Worm (Caenorhabditis elegans): ENCODE measurements around the gene madf-5.

Gene madf-5

DNA sequence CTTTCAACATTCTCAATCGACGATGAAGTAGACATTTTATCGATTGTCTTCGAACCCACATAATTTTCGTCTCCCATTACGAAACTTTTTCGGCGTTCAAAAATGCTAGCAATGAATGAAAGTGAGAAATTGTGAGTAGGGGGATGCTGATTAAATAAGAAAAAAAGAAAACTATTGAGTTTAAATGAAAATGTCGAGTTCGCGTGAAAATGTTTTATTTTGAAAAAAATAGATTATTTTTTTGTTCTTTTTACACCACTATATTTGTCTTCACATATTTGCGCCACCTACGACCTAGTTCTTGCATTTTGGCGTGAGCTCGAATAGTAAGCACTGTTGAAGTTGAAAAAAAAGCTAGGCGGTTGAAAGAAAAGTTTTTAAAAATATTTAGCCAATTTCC is 8.8 kb downstream of the madf-5 start, which contains the start of gene C01G12.3:
Gene C01G12.3 (minus strand): TSS at position 101 of the 400 bp plus-strand sequence.
- no peak for TF ChIP-seq ceh-27 (GFP tag; optimal IDR thresholded peaks at IDR 0.05)
- no peak for TF ChIP-seq snpc-1.1 (tag; optimal IDR thresholded peaks at IDR 0.05; ENCODE audit: insufficient read depth)
- TF ChIP-seq C17E4.6 (GFP tag; IDR thresholded peaks at IDR 0.05): no peak
- TF ChIP-seq lsl-1 (GFP tag; optimal IDR thresholded peaks at IDR 0.05): no peak
- no peak for TF ChIP-seq hmg-20 (GFP tag; IDR thresholded peaks at IDR 0.05)
- no peak for TF ChIP-seq F57A8.1 (GFP tag; optimal IDR thresholded peaks at IDR 0.05)
- no peak for TF ChIP-seq atf-7 (tag; optimal IDR thresholded peaks at IDR 0.05)
- no peak for TF ChIP-seq ztf-26 (tag; optimal IDR thresholded peaks at IDR 0.05)
- TF ChIP-seq dpl-1 (GFP tag; optimal IDR thresholded peaks at IDR 0.05): no peak

DNA sequence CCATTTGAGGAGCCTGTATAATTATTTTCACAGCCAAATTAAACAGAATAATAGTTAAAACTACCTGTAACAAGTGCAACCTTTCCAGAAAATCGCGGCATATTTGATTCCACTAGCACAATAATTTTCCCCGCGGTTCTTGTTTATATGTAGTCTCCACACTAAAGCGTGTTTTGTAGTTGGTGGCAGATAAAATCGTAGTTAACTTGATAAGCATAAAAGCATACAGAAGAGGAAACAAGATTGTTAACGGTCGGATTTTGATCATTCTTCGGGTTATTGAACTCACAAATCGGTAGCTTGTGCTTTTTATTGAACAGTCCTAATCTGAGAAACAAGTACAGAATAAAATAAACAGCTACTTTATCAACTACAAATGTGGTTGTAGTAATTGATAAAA is 14.0 kb downstream of the madf-5 start, which contains the start of gene C01G12.5:
Gene C01G12.5 (minus strand): TSS at position 101 of the 400 bp plus-strand sequence.
- TF ChIP-seq ceh-91 (GFP tag; IDR thresholded peaks at IDR 0.05): no peak
- no peak for TF ChIP-seq aptf-2 (GFP tag; conservative IDR thresholded peaks at IDR 0.05)
- TF ChIP-seq ztf-22 (GFP tag; optimal IDR thresholded peaks at IDR 0.05): no peak
- TF ChIP-seq ceh-27 (GFP tag; optimal IDR thresholded peaks at IDR 0.05): no peak
- TF ChIP-seq nfyb-1 (GFP tag; IDR thresholded peaks at IDR 0.05): no peak
- TF ChIP-seq F37B4.10 (GFP tag; IDR thresholded peaks at IDR 0.05): no peak
- no peak for TF ChIP-seq sdz-38 (tag; optimal IDR thresholded peaks at IDR 0.05)

DNA sequence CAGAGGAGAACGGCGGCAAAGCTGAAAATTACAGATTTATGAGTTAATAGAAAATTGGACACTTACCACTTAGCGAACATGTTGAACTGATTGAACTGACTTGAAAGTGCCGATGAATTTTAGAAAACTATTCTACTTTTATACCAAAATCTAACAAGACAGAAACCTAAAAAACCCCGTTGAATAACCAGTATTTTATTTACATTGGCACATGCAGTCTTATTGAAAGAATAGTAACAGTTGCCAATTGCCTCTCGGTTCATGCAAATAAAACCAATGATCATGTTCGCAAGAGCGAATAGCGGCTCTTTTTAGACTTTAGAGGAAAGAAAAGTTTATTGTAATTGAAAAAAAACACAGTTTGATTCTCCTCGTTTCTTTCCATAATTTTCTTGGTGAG is 14.7 kb downstream of the madf-5 start, which contains the start of gene nspb-10:
Gene nspb-10 (minus strand): TSS at position 101 of the 400 bp plus-strand sequence.
- no peak for TF ChIP-seq nhr-80 (tag; optimal IDR thresholded peaks at IDR 0.05)
- no peak for TF ChIP-seq lin-40 (tag; optimal IDR thresholded peaks at IDR 0.05)
- no peak for TF ChIP-seq madf-6 (GFP tag; IDR thresholded peaks at IDR 0.05)
- TF ChIP-seq chd-7 (tag; optimal IDR thresholded peaks at IDR 0.05): no peak
- no peak for TF ChIP-seq lin-26 (GFP tag; IDR thresholded peaks at IDR 0.05)
- TF ChIP-seq athp-1 (tag; optimal IDR thresholded peaks at IDR 0.05): no peak
- TF ChIP-seq pbrm-1 (GFP tag; IDR thresholded peaks at IDR 0.05): no peak
- TF ChIP-seq ama-1 (optimal IDR thresholded peaks at IDR 0.05): no peak
- TF ChIP-seq ama-1 (GFP tag; optimal IDR thresholded peaks at IDR 0.05): no peak
- no peak for TF ChIP-seq rpc-1 (optimal IDR thresholded peaks at IDR 0.05)
- TF ChIP-seq rpc-1 (tag; optimal IDR thresholded peaks at IDR 0.05): no peak
- no peak for TF ChIP-seq tbx-9 (tag; optimal IDR thresholded peaks at IDR 0.05; ENCODE audit: borderline replicate concordance)
- no peak for TF ChIP-seq lsl-1 (GFP tag; optimal IDR thresholded peaks at IDR 0.05)
- TF ChIP-seq egrh-3 (GFP tag; IDR thresholded peaks at IDR 0.05): no peak

DNA sequence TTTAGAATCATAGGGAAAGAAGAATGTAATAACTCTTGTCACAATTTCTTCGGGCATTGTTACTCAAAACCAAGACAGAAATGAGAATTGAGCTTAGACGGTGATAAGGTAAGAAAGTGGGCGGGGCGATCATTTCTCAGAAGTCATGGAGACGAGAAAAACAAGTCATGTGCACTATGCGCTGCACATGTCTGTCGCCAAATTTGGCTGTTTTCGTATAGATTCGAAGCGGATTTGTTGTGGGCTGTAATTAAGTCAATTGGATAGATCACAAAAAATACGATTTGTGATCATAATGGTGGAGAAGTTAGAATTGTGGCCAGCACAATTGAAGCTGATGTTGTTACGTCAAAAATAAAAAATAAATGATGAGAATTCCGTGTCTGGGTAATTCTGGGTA is 18.3 kb downstream of the madf-5 start, which contains the start of gene C01G12.7:
Gene C01G12.7 (minus strand): TSS at position 195 of the 400 bp plus-strand sequence.
- TF ChIP-seq F37B4.10 (GFP tag; IDR thresholded peaks at IDR 0.05): no peak
- no peak for TF ChIP-seq nhr-120 (GFP tag; IDR thresholded peaks at IDR 0.05)
- no peak for TF ChIP-seq tlf-1 (GFP tag; optimal IDR thresholded peaks at IDR 0.05)
- TF ChIP-seq F22D6.2 (tag; optimal IDR thresholded peaks at IDR 0.05): no peak
- TF ChIP-seq dpff-1 (tag; optimal IDR thresholded peaks at IDR 0.05): no peak
- TF ChIP-seq F57C9.4 (tag; optimal IDR thresholded peaks at IDR 0.05): no peak
- TF ChIP-seq cebp-2 (GFP tag; IDR thresholded peaks at IDR 0.05): no peak
- TF ChIP-seq rec-8 (tag; optimal IDR thresholded peaks at IDR 0.05): no peak
- TF ChIP-seq dox-1 (GFP tag; IDR thresholded peaks at IDR 0.05): no peak
- no peak for TF ChIP-seq unc-130 (GFP tag; optimal IDR thresholded peaks at IDR 0.05)
- no peak for TF ChIP-seq let-607 (tag; optimal IDR thresholded peaks at IDR 0.05)
- no peak for TF ChIP-seq Y56A3A.18 (GFP tag; IDR thresholded peaks at IDR 0.05)
- no peak for TF ChIP-seq K11D2.4 (GFP tag; IDR thresholded peaks at IDR 0.05)
- no peak for TF ChIP-seq die-1 (tag; optimal IDR thresholded peaks at IDR 0.05)
- TF ChIP-seq ztf-6 (GFP tag; IDR thresholded peaks at IDR 0.05): no peak
- TF ChIP-seq let-526 (GFP tag; IDR thresholded peaks at IDR 0.05): no peak
- TF ChIP-seq Y79H2A.3 (GFP tag; conservative IDR thresholded peaks at IDR 0.05): no peak
- no peak for TF ChIP-seq egrh-3 (GFP tag; IDR thresholded peaks at IDR 0.05)
